Fruit fly (Drosophila melanogaster): ENCODE data around the gene CG33493.

- TF ChIP-seq CG8301 (tag; optimal IDR thresholded peaks at IDR 0.05) (no peak), CG4496 (GFP tag; IDR thresholded peaks at IDR 0.05) (no peak), D1 (tag; optimal IDR thresholded peaks at IDR 0.05) (no peak), Pif1A (GFP tag; optimal IDR thresholded peaks at IDR 0.05) (no peak), Pif1B (GFP tag; optimal IDR thresholded peaks at IDR 0.05) (no peak), CG17806 (tag; optimal IDR thresholded peaks at IDR 0.05) (no peak), CG32121 (GFP tag; IDR thresholded peaks at IDR 0.05) (no peak), CG14655 (GFP tag; optimal IDR thresholded peaks at IDR 0.05) (no peak)
Observed at dm6 chr3L:10698182-10698581, 5.2 kb upstream of the CG33493 start.
